Worm (Caenorhabditis elegans): ENCODE data around the gene mlt-11.

The mlt-11 gene

DNA sequence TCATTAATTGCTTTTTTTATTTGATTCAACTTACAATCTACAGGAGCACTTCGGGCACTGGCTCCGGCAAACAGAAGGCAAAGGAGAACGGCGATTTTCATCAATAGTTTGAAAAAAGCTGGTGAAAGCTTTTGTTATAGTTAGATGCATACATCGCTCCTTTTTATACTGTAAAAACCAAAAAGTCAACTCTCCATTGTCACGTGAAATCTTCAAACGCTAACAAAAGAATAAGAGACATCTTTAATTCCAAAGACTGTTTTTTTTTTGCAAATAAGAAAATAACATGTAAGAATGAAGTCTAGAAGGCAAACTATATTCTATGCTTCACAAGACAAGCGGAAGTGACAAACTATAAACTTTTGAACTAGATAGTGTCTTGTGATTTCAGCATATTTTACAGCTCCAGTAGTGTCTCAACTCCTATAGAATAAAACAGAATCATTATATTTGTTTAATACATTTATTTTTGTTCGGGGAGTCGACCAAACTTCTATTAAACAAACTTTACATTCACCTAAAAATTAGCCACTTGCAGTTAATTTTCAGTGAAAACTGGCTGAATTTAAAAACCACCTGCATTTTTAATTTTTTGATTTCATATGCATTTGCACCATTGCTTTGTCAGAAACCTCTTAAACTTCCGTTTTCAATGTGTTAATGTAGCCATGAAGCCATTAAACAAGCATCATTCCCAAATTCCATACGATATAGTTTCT lies 40.8 kb upstream of the mlt-11 start, which contains the start of the genes F46B3.9 and srz-18 (continued):
- TF ChIP-seq Y67H2A.10 (GFP tag; conservative IDR thresholded peaks at IDR 0.05) (no peak), fkh-3 (tag; optimal IDR thresholded peaks at IDR 0.05) (no peak)

DNA sequence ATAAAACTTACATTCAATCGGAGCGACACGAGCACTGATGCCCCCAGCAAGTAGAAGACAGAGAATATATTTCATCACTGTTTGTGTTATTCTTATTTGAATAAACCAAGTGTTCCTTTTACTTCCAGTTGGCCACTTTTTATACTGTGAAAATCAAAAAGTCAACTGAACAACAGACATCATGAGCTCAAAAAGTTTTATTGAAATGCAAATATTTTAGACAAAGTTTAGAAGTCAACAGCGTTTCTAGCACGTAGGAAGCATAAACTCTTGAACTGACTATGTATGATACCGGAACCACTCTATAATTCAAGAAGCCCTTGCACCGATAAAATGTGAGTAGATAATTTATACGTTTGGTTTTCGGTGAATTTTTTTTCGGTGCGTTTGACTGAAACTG lies 35.8 kb upstream of the mlt-11 start, which contains the start of gene F46B3.14:
Gene F46B3.14, minus strand, starts transcription at position 101 of the 400 bp plus-strand sequence.
- no peak for TF ChIP-seq attf-6 (GFP tag; IDR thresholded peaks at IDR 0.05)
- no peak for TF ChIP-seq ceh-40 (GFP tag; IDR thresholded peaks at IDR 0.05)
- TF ChIP-seq rpc-1 (optimal IDR thresholded peaks at IDR 0.05) = no peak
- no peak for TF ChIP-seq rpc-1 (tag; optimal IDR thresholded peaks at IDR 0.05)
- TF ChIP-seq nhr-179 (tag; optimal IDR thresholded peaks at IDR 0.05) = no peak
- no peak for TF ChIP-seq C06A6.2 (GFP tag; conservative IDR thresholded peaks at IDR 0.05)
- TF ChIP-seq snpc-1.1 (tag; optimal IDR thresholded peaks at IDR 0.05; ENCODE audit: insufficient read depth) = no peak
- no peak for TF ChIP-seq ceh-58 (GFP tag; IDR thresholded peaks at IDR 0.05)
- TF ChIP-seq egl-44 (GFP tag; IDR thresholded peaks at IDR 0.05) = no peak

DNA sequence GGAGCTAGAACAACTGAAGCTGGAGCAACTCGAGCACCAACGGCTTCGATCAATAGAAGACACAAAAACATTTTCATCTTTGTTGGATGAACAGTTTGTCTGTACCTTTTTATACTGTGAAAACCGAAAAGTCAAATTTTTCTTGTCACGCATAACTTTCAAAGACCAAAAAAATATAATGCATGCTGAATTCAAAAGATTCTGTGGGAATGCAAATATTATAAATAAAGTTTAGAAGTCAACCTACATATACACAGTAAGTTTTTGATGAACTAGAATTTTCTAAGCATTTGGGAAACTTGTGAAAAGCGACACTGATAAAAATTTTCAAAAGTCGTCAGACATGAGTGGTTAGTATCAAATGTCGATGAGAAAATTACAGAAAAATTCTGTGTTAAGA lies 33.4 kb upstream of the mlt-11 start, which contains the start of gene F46B3.15:
Gene F46B3.15, minus strand, starts transcription at position 101 of the 400 bp plus-strand sequence.
- TF ChIP-seq nhr-80 (tag; optimal IDR thresholded peaks at IDR 0.05) (no peak), fkh-3 (tag; optimal IDR thresholded peaks at IDR 0.05) (no peak), B0019.2 (GFP tag; conservative IDR thresholded peaks at IDR 0.05) (no peak), tlf-1 (GFP tag; optimal IDR thresholded peaks at IDR 0.05) (no peak), mes-4 (tag; optimal IDR thresholded peaks at IDR 0.05) (no peak), repo-1 (tag; optimal IDR thresholded peaks at IDR 0.05) (no peak)

DNA sequence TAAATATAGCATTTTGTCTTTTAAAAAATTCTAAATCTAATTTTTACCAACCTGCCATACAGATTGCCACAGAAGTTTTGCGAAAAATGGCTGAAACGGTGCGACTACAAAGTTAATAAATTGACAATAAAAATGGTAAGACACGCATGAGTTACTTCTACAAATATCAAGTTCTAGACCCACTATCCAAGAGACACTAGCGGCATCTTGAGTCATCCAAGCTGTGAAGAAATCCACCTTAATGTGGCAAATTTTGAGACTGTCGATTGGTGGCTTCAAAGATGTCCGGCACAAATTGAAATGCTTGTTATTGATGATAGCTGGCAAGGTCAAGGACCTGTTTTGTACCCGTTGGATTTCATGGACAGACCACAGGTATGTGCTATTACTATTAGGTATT lies 32.7 kb upstream of the mlt-11 start, which contains the start of gene F46B3.16:
Gene F46B3.16, plus strand, starts transcription at position 301 of the 400 bp plus-strand sequence.
- no peak for TF ChIP-seq unc-130 (GFP tag; optimal IDR thresholded peaks at IDR 0.05)
- TF ChIP-seq aptf-2 (GFP tag; conservative IDR thresholded peaks at IDR 0.05) = no peak

DNA sequence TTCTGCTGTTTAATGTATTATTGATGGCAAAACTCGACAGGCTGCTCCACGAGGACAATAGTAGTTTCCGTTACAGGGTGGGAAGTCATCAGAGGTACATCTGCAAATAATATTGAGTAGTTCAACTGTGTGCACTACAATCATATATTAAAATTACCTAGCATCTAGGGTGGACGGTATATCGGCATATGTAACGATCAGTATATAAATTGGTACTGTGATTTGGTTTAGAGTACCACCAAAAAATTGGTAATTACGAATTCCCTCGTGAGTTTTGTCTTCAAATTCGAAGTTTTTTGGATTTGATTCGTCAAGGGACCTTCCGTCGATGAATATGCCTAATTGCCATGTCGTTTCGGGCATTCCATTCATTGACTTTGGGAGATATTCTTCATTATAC lies 30.1 kb upstream of the mlt-11 start, which contains the start of gene ttr-13:
Gene ttr-13, minus strand, starts transcription at position 101 of the 400 bp plus-strand sequence.
- TF ChIP-seq lin-40 (tag; optimal IDR thresholded peaks at IDR 0.05) (no peak), egl-18 (GFP tag; IDR thresholded peaks at IDR 0.05) (no peak), rpc-1 (optimal IDR thresholded peaks at IDR 0.05) (no peak), rpc-1 (tag; optimal IDR thresholded peaks at IDR 0.05) (no peak), nfyb-1 (GFP tag; IDR thresholded peaks at IDR 0.05) (no peak), lin-54 (GFP tag; optimal IDR thresholded peaks at IDR 0.05) (no peak), F57A8.1 (GFP tag; optimal IDR thresholded peaks at IDR 0.05) (no peak), unc-62 (GFP tag; optimal IDR thresholded peaks at IDR 0.05) (no peak), ccch-3 (GFP tag; optimal IDR thresholded peaks at IDR 0.05) (no peak), nfya-1 (tag; optimal IDR thresholded peaks at IDR 0.05; ENCODE audit: borderline replicate concordance, insufficient read depth) (no peak), ztf-6 (GFP tag; IDR thresholded peaks at IDR 0.05) (no peak), snpc-1.1 (tag; optimal IDR thresholded peaks at IDR 0.05; ENCODE audit: insufficient read depth) (no peak), ekl-4 (GFP tag; IDR thresholded peaks at IDR 0.05) (no peak), somi-1 (GFP tag; optimal IDR thresholded peaks at IDR 0.05) (no peak), T07F8.4 (tag; optimal IDR thresholded peaks at IDR 0.05) (no peak), attf-6 (GFP tag; IDR thresholded peaks at IDR 0.05) (no peak), madf-10 (tag; optimal IDR thresholded peaks at IDR 0.05) (no peak)

Data from whole organism, young adult.